Worm (Caenorhabditis elegans): ENCODE data around the gene rpl-26.

The rpl-26 gene

ce11 chrII:8585921-8586320 lies 16.7 kb upstream of the rpl-26 start:
- TF ChIP-seq T22C8.4 (GFP tag; IDR thresholded peaks at IDR 0.05) (no peak), ztf-29 (GFP tag; IDR thresholded peaks at IDR 0.05) (no peak), ztf-23 (GFP tag; IDR thresholded peaks at IDR 0.05) (no peak), ref-1 (GFP tag; conservative IDR thresholded peaks at IDR 0.05) (no peak), flt-1 (GFP tag; IDR thresholded peaks at IDR 0.05) (no peak)

DNA sequence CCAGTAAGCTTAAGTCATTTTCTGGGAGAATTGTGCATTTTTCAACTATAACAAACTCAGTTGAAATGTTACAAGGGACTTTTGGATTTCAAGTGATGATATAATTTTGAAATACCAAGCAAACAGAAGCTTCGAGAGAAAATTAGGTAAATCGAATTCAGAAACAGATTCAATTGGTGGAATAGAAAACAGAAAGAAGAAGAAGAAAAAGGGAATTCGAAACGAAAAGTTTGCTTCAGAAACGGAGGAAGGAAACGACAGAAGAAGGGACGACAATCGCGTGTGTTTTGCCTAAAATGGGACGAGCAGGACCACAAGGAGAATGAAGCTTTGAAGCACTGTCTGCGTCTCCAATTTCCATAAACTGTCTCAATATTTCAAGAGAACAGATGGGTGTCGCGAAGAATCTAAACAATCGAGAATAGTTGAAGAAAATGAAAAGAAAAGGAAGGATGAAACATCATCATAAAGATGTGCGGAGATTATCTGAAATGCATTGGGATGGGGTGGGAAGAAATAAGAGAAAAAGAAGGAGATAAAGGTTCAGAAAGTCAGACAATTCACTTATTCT lies 14.8 kb upstream of the rpl-26 start:
- TF ChIP-seq ztf-29 (GFP tag; IDR thresholded peaks at IDR 0.05) (no peak), med-1 (GFP tag; optimal IDR thresholded peaks at IDR 0.05; ENCODE audit: insufficient read depth) (no peak), klf-2 (GFP tag; conservative IDR thresholded peaks at IDR 0.05) (no peak), ztf-23 (GFP tag; IDR thresholded peaks at IDR 0.05) (no peak), cog-1 (tag; optimal IDR thresholded peaks at IDR 0.05) (no peak), T22C8.4 (GFP tag; IDR thresholded peaks at IDR 0.05) (no peak), tab-1 (GFP tag; IDR thresholded peaks at IDR 0.05) (no peak), ref-1 (GFP tag; conservative IDR thresholded peaks at IDR 0.05) (no peak), flt-1 (GFP tag; IDR thresholded peaks at IDR 0.05) (no peak)

- TF ChIP-seq flt-1 (GFP tag; IDR thresholded peaks at IDR 0.05) (no peak), klf-2 (GFP tag; conservative IDR thresholded peaks at IDR 0.05) (no peak), tab-1 (GFP tag; IDR thresholded peaks at IDR 0.05) (no peak), cog-1 (tag; optimal IDR thresholded peaks at IDR 0.05) (no peak), ztf-29 (GFP tag; IDR thresholded peaks at IDR 0.05) (no peak), ref-1 (GFP tag; conservative IDR thresholded peaks at IDR 0.05) (no peak), T22C8.4 (GFP tag; IDR thresholded peaks at IDR 0.05) (no peak), med-1 (GFP tag; optimal IDR thresholded peaks at IDR 0.05; ENCODE audit: insufficient read depth) (no peak), ztf-23 (GFP tag; IDR thresholded peaks at IDR 0.05) (no peak)
Observed at ce11 chrII:8588442-8588841, 14.1 kb upstream of the rpl-26 start.

ce11 chrII:8589227-8589626 lies 13.4 kb upstream of the rpl-26 start:
- no peak for TF ChIP-seq flt-1 (GFP tag; IDR thresholded peaks at IDR 0.05)
- no peak for TF ChIP-seq med-1 (GFP tag; optimal IDR thresholded peaks at IDR 0.05; ENCODE audit: insufficient read depth)
- TF ChIP-seq ztf-23 (GFP tag; IDR thresholded peaks at IDR 0.05): no peak
- TF ChIP-seq T22C8.4 (GFP tag; IDR thresholded peaks at IDR 0.05): no peak
- TF ChIP-seq klf-2 (GFP tag; conservative IDR thresholded peaks at IDR 0.05): no peak
- TF ChIP-seq tab-1 (GFP tag; IDR thresholded peaks at IDR 0.05): no peak
- no peak for TF ChIP-seq cog-1 (tag; optimal IDR thresholded peaks at IDR 0.05)
- TF ChIP-seq ztf-29 (GFP tag; IDR thresholded peaks at IDR 0.05): no peak
- no peak for TF ChIP-seq ref-1 (GFP tag; conservative IDR thresholded peaks at IDR 0.05)

DNA sequence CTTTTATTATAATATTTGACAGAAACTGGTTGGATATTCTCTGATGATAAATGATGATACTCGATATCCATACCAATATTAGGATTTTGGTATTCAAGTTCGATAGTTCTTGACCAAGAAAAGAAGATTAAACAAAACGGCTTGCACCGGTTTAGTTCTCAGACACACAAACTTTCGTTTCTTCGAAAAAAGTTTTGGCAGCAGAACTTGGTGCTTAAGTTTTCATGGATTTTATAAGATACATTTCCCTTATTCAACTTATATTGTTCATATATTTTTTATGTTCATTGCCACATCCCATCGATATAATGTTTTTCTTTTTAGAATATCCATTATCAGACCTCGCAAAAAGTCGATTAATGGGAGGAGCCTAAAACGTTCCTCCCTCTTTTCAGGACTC lies 11.9 kb upstream of the rpl-26 start, which contains the start of gene aptf-4:
Gene aptf-4 (plus strand): TSS at position 301 of the 400 bp plus-strand sequence.
- no peak for TF ChIP-seq ztf-29 (GFP tag; IDR thresholded peaks at IDR 0.05)
- no peak for TF ChIP-seq T22C8.4 (GFP tag; IDR thresholded peaks at IDR 0.05)
- TF ChIP-seq tab-1 (GFP tag; IDR thresholded peaks at IDR 0.05): no peak
- TF ChIP-seq klf-2 (GFP tag; conservative IDR thresholded peaks at IDR 0.05): no peak
- no peak for TF ChIP-seq med-1 (GFP tag; optimal IDR thresholded peaks at IDR 0.05; ENCODE audit: insufficient read depth)
- TF ChIP-seq flt-1 (GFP tag; IDR thresholded peaks at IDR 0.05): no peak
- TF ChIP-seq ztf-23 (GFP tag; IDR thresholded peaks at IDR 0.05): no peak
- no peak for TF ChIP-seq ref-1 (GFP tag; conservative IDR thresholded peaks at IDR 0.05)

DNA sequence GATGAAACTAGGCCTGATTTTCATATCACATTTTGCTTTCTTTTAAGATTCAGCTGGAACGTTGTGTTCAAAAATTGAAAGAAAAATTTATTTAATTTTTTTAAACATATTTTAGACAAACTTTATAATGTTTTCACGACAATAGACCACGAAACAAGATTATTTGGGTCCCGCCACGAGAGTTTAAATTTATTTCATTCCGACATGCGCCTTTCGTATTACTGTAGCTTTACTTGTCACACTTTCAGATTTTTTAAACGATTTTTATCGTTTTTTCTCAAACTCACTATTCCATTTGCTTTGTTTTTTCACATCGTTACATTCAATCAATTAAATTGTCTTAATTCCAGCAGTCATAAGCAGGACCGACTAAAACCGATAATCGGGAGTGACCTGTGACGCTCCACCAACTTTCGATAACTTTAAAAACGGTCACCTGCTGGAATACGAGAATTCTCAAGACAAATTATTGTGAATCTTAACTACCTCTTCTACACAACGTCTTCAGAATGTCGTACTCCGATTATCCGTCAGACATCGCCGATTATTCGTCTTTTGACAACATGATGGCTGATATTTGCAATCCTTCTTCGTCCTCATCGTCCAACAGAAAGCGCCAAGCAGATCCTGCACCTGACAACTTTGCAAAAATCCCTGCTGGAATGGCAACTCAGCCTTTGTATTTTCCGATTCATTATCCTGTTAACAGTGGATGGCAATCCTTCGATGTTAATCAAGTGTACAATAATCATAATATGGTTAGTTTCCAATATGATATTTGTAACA lies 8.6 kb upstream of the rpl-26 start, which contains the start of gene aptf-3:
Gene aptf-3 (plus strand): TSS at position 351 of the 786 bp plus-strand sequence.
- no peak for TF ChIP-seq cog-1 (tag; optimal IDR thresholded peaks at IDR 0.05)
- no peak for TF ChIP-seq flt-1 (GFP tag; IDR thresholded peaks at IDR 0.05)
- no peak for TF ChIP-seq klf-2 (GFP tag; conservative IDR thresholded peaks at IDR 0.05)
- no peak for TF ChIP-seq ztf-29 (GFP tag; IDR thresholded peaks at IDR 0.05)
- no peak for TF ChIP-seq T22C8.4 (GFP tag; IDR thresholded peaks at IDR 0.05)
- TF ChIP-seq ref-1 (GFP tag; conservative IDR thresholded peaks at IDR 0.05): no peak
- TF ChIP-seq med-1 (GFP tag; optimal IDR thresholded peaks at IDR 0.05; ENCODE audit: insufficient read depth): no peak
- TF ChIP-seq ztf-23 (GFP tag; IDR thresholded peaks at IDR 0.05): no peak
- no peak for TF ChIP-seq tab-1 (GFP tag; IDR thresholded peaks at IDR 0.05)

DNA sequence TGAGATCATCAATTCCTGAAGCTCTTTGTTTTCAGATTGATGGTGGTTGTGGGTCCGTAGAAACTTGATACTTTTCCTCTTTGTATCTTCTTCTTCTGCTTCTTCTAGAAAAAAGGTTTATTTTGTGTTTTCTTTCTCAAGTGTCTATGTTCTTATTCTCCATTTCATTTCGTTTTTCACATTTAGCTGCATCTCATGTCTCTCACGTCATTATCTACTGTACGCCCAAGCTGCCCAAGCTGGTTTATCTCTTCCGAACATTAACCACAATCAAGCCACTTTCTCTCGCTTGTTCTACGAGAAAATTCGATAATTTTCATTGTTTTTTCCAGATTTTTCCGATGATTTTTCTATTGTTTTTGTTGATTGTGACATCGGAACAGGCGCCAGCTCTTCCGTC lies 3.4 kb upstream of the rpl-26 start, which contains the start of gene F28C6.5:
Gene F28C6.5 (plus strand): TSS at position 301 of the 400 bp plus-strand sequence.
- TF ChIP-seq ztf-23 (GFP tag; IDR thresholded peaks at IDR 0.05) (no peak), flt-1 (GFP tag; IDR thresholded peaks at IDR 0.05) (no peak), klf-2 (GFP tag; conservative IDR thresholded peaks at IDR 0.05) (no peak), tab-1 (GFP tag; IDR thresholded peaks at IDR 0.05) (no peak), T22C8.4 (GFP tag; IDR thresholded peaks at IDR 0.05) (no peak), ztf-29 (GFP tag; IDR thresholded peaks at IDR 0.05) (no peak), cog-1 (tag; optimal IDR thresholded peaks at IDR 0.05) (no peak), med-1 (GFP tag; optimal IDR thresholded peaks at IDR 0.05; ENCODE audit: insufficient read depth) (no peak), ref-1 (GFP tag; conservative IDR thresholded peaks at IDR 0.05) (no peak)

ce11 chrII:8600165-8600564 lies 2.4 kb upstream of the rpl-26 start, which contains the start of gene pigg-1:
TSS of gene pigg-1 (minus strand) at chrII:8600265.
- TF ChIP-seq T22C8.4 (GFP tag; IDR thresholded peaks at IDR 0.05) (no peak), cog-1 (tag; optimal IDR thresholded peaks at IDR 0.05) (no peak), med-1 (GFP tag; optimal IDR thresholded peaks at IDR 0.05; ENCODE audit: insufficient read depth) (no peak), ref-1 (GFP tag; conservative IDR thresholded peaks at IDR 0.05) (no peak), klf-2 (GFP tag; conservative IDR thresholded peaks at IDR 0.05) (no peak), ztf-29 (GFP tag; IDR thresholded peaks at IDR 0.05) (no peak), flt-1 (GFP tag; IDR thresholded peaks at IDR 0.05) (no peak), ztf-23 (GFP tag; IDR thresholded peaks at IDR 0.05) (no peak)
